Worm (Caenorhabditis elegans): Measurements from ENCODE around the gene mab-10.

The mab-10 gene

ce11 chrII:10529218-10529751 is 1.4 kb downstream of the mab-10 start (continued):
- TF ChIP-seq aha-1 (tag) = peak; percentile 69
- no peak for TF ChIP-seq cey-2 (tag; optimal IDR thresholded peaks at IDR 0.05; ENCODE audit: borderline replicate concordance, insufficient read depth)
- TF ChIP-seq spr-1 (tag; optimal IDR thresholded peaks at IDR 0.05) = peak; percentile 30
- 0 out of 2 replicates have a peak, but pooled peaks have one; percentile 26 for TF ChIP-seq arid-1 (GFP tag; conservative IDR thresholded peaks at IDR 0.05)
- TF ChIP-seq ceh-20 (GFP tag; IDR thresholded peaks at IDR 0.05) = peak; percentile 32; the same call in 1 of the 2 replicates
- no peak for TF ChIP-seq pha-4 (GFP tag; IDR thresholded peaks at IDR 0.05)
- TF ChIP-seq pha-4 (tag; optimal IDR thresholded peaks at IDR 0.05) = peak; percentile 86
- TF ChIP-seq dmd-6 (GFP tag; IDR thresholded peaks at IDR 0.05) = 0 out of 2 replicates have a peak, but pooled peaks have one; percentile 24

ce11 chrII:10530907-10531306 is 3.0 kb downstream of the mab-10 start:
- TF ChIP-seq D1046.2 (GFP tag; IDR thresholded peaks at IDR 0.05) = 0 out of 2 replicates have a peak, but pooled peaks have one; percentile 39
- TF ChIP-seq nhr-42 (GFP tag; IDR thresholded peaks at IDR 0.05) = 0 out of 2 replicates have a peak, but pooled peaks have one; percentile 47
- peak; percentile 56 for TF ChIP-seq set-16 (GFP tag; IDR thresholded peaks at IDR 0.05)
- no peak for TF ChIP-seq madf-5 (GFP tag; IDR thresholded peaks at IDR 0.05)

DNA sequence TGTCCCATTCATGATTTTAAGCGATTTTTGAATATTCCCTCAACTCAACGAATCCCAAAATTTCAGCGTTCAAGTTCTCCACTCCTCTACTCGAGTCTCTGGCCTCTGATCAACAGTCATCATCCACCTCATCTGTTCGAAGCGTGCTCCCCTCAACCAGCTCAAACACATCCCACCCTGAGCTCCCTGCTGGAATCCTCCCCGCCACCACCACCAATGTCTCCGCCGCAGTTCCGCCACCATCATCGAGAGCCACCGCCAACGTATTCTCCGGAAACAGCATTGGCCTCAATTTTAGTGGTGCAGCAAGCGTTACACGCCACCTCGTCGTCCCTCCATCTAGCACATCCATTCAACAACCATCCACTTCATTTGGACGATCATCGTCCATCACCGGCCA is 3.7 kb downstream of the mab-10 start:
- TF ChIP-seq set-16 (GFP tag; IDR thresholded peaks at IDR 0.05) = peak; percentile 74
- TF ChIP-seq unc-39 (tag; optimal IDR thresholded peaks at IDR 0.05) = no peak
- TF ChIP-seq daf-8 (GFP tag; IDR thresholded peaks at IDR 0.05) = no peak
- 0 out of 2 replicates have a peak, but pooled peaks have one; percentile 30 for TF ChIP-seq egl-43 (GFP tag; IDR thresholded peaks at IDR 0.05)
- no peak for TF ChIP-seq dmd-8 (GFP tag; IDR thresholded peaks at IDR 0.05)

ce11 chrII:10533985-10534384 is 6.1 kb downstream of the mab-10 start:
- no peak for TF ChIP-seq vab-7 (GFP tag; IDR thresholded peaks at IDR 0.05)
- peak; percentile 94 for TF ChIP-seq aha-1 (tag)

DNA sequence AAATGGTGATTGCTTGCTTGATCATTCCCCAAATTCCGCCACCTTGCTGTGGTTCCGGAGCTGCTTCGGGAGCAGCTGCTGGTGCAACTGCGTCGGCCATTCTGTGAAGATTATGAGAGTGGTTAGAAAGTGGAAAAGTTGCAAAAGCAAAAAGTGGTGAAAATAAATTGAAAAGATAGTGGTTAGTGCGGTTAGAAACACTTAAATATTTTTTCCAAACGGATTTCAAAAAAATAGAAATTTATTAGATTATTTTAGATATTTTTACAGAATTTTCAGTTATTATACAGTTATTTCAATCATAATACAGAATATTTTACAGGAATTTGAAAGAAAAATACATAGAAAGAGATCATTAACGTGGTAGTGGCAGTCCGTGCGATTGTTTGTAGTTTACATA is 9.7 kb downstream of the mab-10 start, which contains the start of gene R166.2:
R166.2 (minus strand) TSS at position 101 of the 400 bp plus-strand sequence.
- TF ChIP-seq ztf-11 (tag; optimal IDR thresholded peaks at IDR 0.05) (no peak), madf-9 (GFP tag; conservative IDR thresholded peaks at IDR 0.05) (no peak), Y75B8A.6 (GFP tag; IDR thresholded peaks at IDR 0.05) (no peak), unc-39 (tag; optimal IDR thresholded peaks at IDR 0.05) (no peak), nhr-10 (tag; optimal IDR thresholded peaks at IDR 0.05) (no peak), Y48G9A.11 (GFP tag; IDR thresholded peaks at IDR 0.05) (no peak), madf-5 (GFP tag; IDR thresholded peaks at IDR 0.05) (no peak), daf-12 (tag; optimal IDR thresholded peaks at IDR 0.05) (no peak), zag-1 (tag; optimal IDR thresholded peaks at IDR 0.05) (no peak), Y105C5A.15 (GFP tag; IDR thresholded peaks at IDR 0.05) (no peak), egl-27 (tag; optimal IDR thresholded peaks at IDR 0.05) (no peak)

DNA sequence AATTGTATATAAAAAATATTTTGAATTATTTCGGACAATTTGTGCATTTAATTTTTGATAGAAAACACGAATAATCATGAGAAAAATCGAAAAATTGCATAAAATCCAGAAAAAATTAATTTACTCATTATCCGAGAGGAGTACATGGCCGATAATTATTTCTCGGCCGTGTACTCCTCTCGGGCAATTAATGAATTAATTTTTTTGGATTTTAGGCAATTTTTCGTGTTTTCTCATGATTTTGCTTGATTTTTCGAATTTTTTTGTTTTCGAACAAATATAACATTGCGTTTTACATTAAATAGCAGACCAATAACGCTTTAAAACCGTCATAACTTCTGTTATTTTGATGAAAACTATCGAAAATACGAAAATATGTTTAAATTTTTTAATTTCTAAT is 10.1 kb downstream of the mab-10 start:
- TF ChIP-seq unc-62 (GFP tag; optimal IDR thresholded peaks at IDR 0.05 in 1 of 2) = no peak
- TF ChIP-seq unc-62 (tag; optimal IDR thresholded peaks at IDR 0.05) = no peak
- TF ChIP-seq T20F7.1 (GFP tag; optimal IDR thresholded peaks at IDR 0.05) = no peak
- TF ChIP-seq F10B5.3 (tag; optimal IDR thresholded peaks at IDR 0.05) = no peak
- TF ChIP-seq skn-1 (tag; optimal IDR thresholded peaks at IDR 0.05) = no peak
- no peak for TF ChIP-seq ceh-28 (tag; optimal IDR thresholded peaks at IDR 0.05)
- TF ChIP-seq egl-27 (tag; optimal IDR thresholded peaks at IDR 0.05) = no peak
- no peak for TF ChIP-seq Y105C5A.15 (GFP tag; IDR thresholded peaks at IDR 0.05)
- TF ChIP-seq dve-1 (tag; optimal IDR thresholded peaks at IDR 0.05; ENCODE audit: insufficient read depth) = peak; percentile 60
- no peak for TF ChIP-seq nhr-25 (tag; optimal IDR thresholded peaks at IDR 0.05; ENCODE audit: borderline replicate concordance, insufficient read depth)
- 0 out of 2 replicates have a peak, but pooled peaks have one; percentile 28 for TF ChIP-seq ceh-44 (GFP tag; IDR thresholded peaks at IDR 0.05)
- TF ChIP-seq hif-1 (tag; optimal IDR thresholded peaks at IDR 0.05) = peak in 1 of 2 experiments; percentile 78
- no peak for TF ChIP-seq nhr-41 (GFP tag; IDR thresholded peaks at IDR 0.05)
- no peak for TF ChIP-seq lin-29 (GFP tag; IDR thresholded peaks at IDR 0.05)
- TF ChIP-seq Y5F2A.4 (GFP tag; optimal IDR thresholded peaks at IDR 0.05) = no peak
- TF ChIP-seq zag-1 (tag; optimal IDR thresholded peaks at IDR 0.05) = no peak
- no peak for TF ChIP-seq F49E8.2 (tag; optimal IDR thresholded peaks at IDR 0.05; ENCODE audit: borderline replicate concordance)
- TF ChIP-seq nhr-111 (GFP tag; optimal IDR thresholded peaks at IDR 0.05) = no peak
- no peak for TF ChIP-seq attf-4 (tag; optimal IDR thresholded peaks at IDR 0.05)
